Fruit fly (Drosophila melanogaster): ENCODE measurements around the gene RhoGEF3.

RhoGEF3 gene

dm6 chr3L:264378-265151, 12.7 kb upstream of the RhoGEF3 start, which contains the start of the genes Tudor-SN and mRpL17 (continued):
- TF ChIP-seq CG10267 (tag; optimal IDR thresholded peaks at IDR 0.05) (peak; percentile 74), bcd (GFP tag; optimal IDR thresholded peaks at IDR 0.05) (peak; percentile 30), CG4730 (GFP tag; IDR thresholded peaks at IDR 0.05) (no peak), Dbx (GFP tag; IDR thresholded peaks at IDR 0.05) (peak; percentile 71), CG1602 (GFP tag; optimal IDR thresholded peaks at IDR 0.05) (peak; percentile 17), ase (GFP tag; IDR thresholded peaks at IDR 0.05) (no peak), NFAT (GFP tag; IDR thresholded peaks at IDR 0.05) (peak; percentile 66; the same call in 1 of the 2 replicates), vvl (GFP tag; IDR thresholded peaks at IDR 0.05) (peak; percentile 21), CG12391 (tag; optimal IDR thresholded peaks at IDR 0.05) (peak; percentile 79), unpg (GFP tag; optimal IDR thresholded peaks at IDR 0.05) (peak; percentile 1), CG12659 (GFP tag; optimal IDR thresholded peaks at IDR 0.05) (peak; percentile 61), CG7928 (GFP tag; optimal IDR thresholded peaks at IDR 0.05) (peak; percentile 17), CG13424 (tag; optimal IDR thresholded peaks at IDR 0.05) (peak; percentile 55), CG6272 (GFP tag; IDR thresholded peaks at IDR 0.05) (peak; percentile 67; the same call in 1 of the 2 replicates), pita (GFP tag; optimal IDR thresholded peaks at IDR 0.05) (no peak), CG16779 (GFP tag; IDR thresholded peaks at IDR 0.05) (0 out of 2 replicates have a peak, but pooled peaks have one; percentile 33), H15 (GFP tag; IDR thresholded peaks at IDR 0.05) (no peak), sc (optimal IDR thresholded peaks at IDR 0.05) (no peak), sc (GFP tag; optimal IDR thresholded peaks at IDR 0.05) (peak; percentile 15), CG8944 (GFP tag; optimal IDR thresholded peaks at IDR 0.05) (peak; percentile 23), YL-1 (GFP tag; optimal IDR thresholded peaks at IDR 0.05) (no peak), dm (GFP tag; optimal IDR thresholded peaks at IDR 0.05) (no peak), Doc3 (GFP tag; IDR thresholded peaks at IDR 0.05; ENCODE audit: partially characterized antibody) (peak; percentile 84), D19B (GFP tag; optimal IDR thresholded peaks at IDR 0.05) (no peak), CG8089 (GFP tag; optimal IDR thresholded peaks at IDR 0.05) (no peak), HLHmδ (GFP tag; optimal IDR thresholded peaks at IDR 0.05) (no peak), CG1024 (GFP tag; IDR thresholded peaks at IDR 0.05) (no peak), B-H2 (GFP tag; optimal IDR thresholded peaks at IDR 0.05) (peak; percentile 41), PHDP (tag; optimal IDR thresholded peaks at IDR 0.05) (no peak), Blimp-1 (GFP tag; optimal IDR thresholded peaks at IDR 0.05) (no peak), oc (tag; optimal IDR thresholded peaks at IDR 0.05) (no peak), ewg (GFP tag; optimal IDR thresholded peaks at IDR 0.05) (peak; percentile 44), HHEX (GFP tag; optimal IDR thresholded peaks at IDR 0.05) (no peak), CG3163 (GFP tag; optimal IDR thresholded peaks at IDR 0.05) (no peak), gem (tag; optimal IDR thresholded peaks at IDR 0.05) (peak; percentile 69), cad (GFP tag; optimal IDR thresholded peaks at IDR 0.05) (no peak), CG4404 (GFP tag; IDR thresholded peaks at IDR 0.05) (peak; percentile 14; the same call in 1 of the 2 replicates), grau (tag; optimal IDR thresholded peaks at IDR 0.05) (peak; percentile 46)

dm6 chr3L:265808-266207, 11.4 kb upstream of the RhoGEF3 start, which contains the start of gene CG34263:
Gene CG34263 (minus strand): TSS chr3L:265908.
- TF ChIP-seq bbx (GFP tag; IDR thresholded peaks at IDR 0.05; ENCODE audit: partially characterized antibody) = no peak
- TF ChIP-seq Hmx (GFP tag; optimal IDR thresholded peaks at IDR 0.05) = no peak
- no peak for TF ChIP-seq CG3281 (GFP tag; optimal IDR thresholded peaks at IDR 0.05)
- no peak for TF ChIP-seq CG13624 (GFP tag; optimal IDR thresholded peaks at IDR 0.05)
- no peak for TF ChIP-seq hth (optimal IDR thresholded peaks at IDR 0.05)
- TF ChIP-seq salm (tag; optimal IDR thresholded peaks at IDR 0.05) = no peak
- peak; percentile 33; the same call in 1 of the 2 replicates for TF ChIP-seq vvl (GFP tag; IDR thresholded peaks at IDR 0.05)
- peak; percentile 13; the same call in 1 of the 3 replicates for TF ChIP-seq CG6791 (GFP tag; IDR thresholded peaks at IDR 0.05; ENCODE audit: partially characterized antibody)

Data from whole organism, embryonic.